Worm (Caenorhabditis elegans): ENCODE data around the gene gpcp-2.

The gpcp-2 gene

DNA sequence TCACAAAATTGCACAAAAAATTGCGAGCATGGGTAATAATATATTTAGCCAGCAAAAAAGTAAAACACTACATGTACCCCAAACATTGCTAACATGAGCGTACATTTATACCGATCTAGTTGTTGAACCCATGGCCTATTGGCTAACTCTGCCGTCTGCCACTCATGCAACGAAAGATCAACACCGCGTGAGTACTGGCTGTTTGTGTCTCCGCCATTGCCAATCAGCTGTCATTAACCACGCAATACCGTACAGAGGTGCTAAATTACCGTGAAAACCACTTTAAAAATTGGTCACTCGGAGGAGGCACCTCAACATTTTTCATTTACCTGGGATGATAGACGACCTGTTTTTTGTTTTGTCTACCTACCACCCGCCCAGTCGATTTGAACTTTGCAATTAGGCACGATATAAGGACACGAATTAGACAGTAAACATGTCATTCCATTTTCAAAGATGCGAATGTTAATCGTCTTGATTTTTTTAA is 2.2 kb upstream of the gpcp-2 start, which contains the start of gene K02C4.2 (continued):
- no peak for TF ChIP-seq attf-6 (GFP tag; IDR thresholded peaks at IDR 0.05)
- peak; percentile 54 for TF ChIP-seq tbx-9 (tag; optimal IDR thresholded peaks at IDR 0.05; ENCODE audit: borderline replicate concordance)
- peak; percentile 57; the same call in 1 of the 2 replicates for TF ChIP-seq ceh-40 (GFP tag; IDR thresholded peaks at IDR 0.05)
- TF ChIP-seq attf-5 (GFP tag; optimal IDR thresholded peaks at IDR 0.05) = peak; percentile 72
- TF ChIP-seq aptf-3 (GFP tag; IDR thresholded peaks at IDR 0.05) = peak; percentile 84; the same call in 1 of the 2 replicates
- peak; percentile 93 for TF ChIP-seq F52B5.7 (tag; optimal IDR thresholded peaks at IDR 0.05)
- TF ChIP-seq hsf-1 (GFP tag; IDR thresholded peaks at IDR 0.05) = 0 out of 2 replicates have a peak, but pooled peaks have one; percentile 50
- TF ChIP-seq K11D2.4 (GFP tag; IDR thresholded peaks at IDR 0.05) = no peak
- TF ChIP-seq F49E8.2 (tag; optimal IDR thresholded peaks at IDR 0.05; ENCODE audit: insufficient read depth) = peak; percentile 75
- peak; percentile 59 for TF ChIP-seq atf-7 (tag; optimal IDR thresholded peaks at IDR 0.05)
- TF ChIP-seq cebp-2 (GFP tag; IDR thresholded peaks at IDR 0.05) = no peak
- TF ChIP-seq nhr-120 (GFP tag; IDR thresholded peaks at IDR 0.05) = no peak
- TF ChIP-seq Y53F4B.3 (GFP tag; IDR thresholded peaks at IDR 0.05) = no peak
- peak; percentile 82 for TF ChIP-seq snpc-3.4 (tag; optimal IDR thresholded peaks at IDR 0.05)
- TF ChIP-seq ztf-6 (GFP tag; IDR thresholded peaks at IDR 0.05) = no peak
- no peak for TF ChIP-seq ceh-58 (GFP tag; IDR thresholded peaks at IDR 0.05)
- no peak for TF ChIP-seq madf-8 (GFP tag; conservative IDR thresholded peaks at IDR 0.05)
- no peak for TF ChIP-seq C17E4.6 (GFP tag; IDR thresholded peaks at IDR 0.05)
- no peak for TF ChIP-seq efl-1 (GFP tag; optimal IDR thresholded peaks at IDR 0.05)
- peak; percentile 79 for TF ChIP-seq ztf-26 (tag; optimal IDR thresholded peaks at IDR 0.05)
- peak; percentile 74 for TF ChIP-seq ekl-4 (GFP tag; IDR thresholded peaks at IDR 0.05)
- TF ChIP-seq F57A8.1 (GFP tag; optimal IDR thresholded peaks at IDR 0.05) = no peak
- TF ChIP-seq lin-54 (GFP tag; optimal IDR thresholded peaks at IDR 0.05) = peak; percentile 76
- TF ChIP-seq zim-3 (tag; optimal IDR thresholded peaks at IDR 0.05) = peak; percentile 89
- TF ChIP-seq nfyb-1 (GFP tag; IDR thresholded peaks at IDR 0.05) = peak; percentile 91
- no peak for TF ChIP-seq F39B2.1 (GFP tag; IDR thresholded peaks at IDR 0.05)
- TF ChIP-seq let-607 (tag; optimal IDR thresholded peaks at IDR 0.05) = peak; percentile 61 to 72
- TF ChIP-seq C06A6.2 (GFP tag; conservative IDR thresholded peaks at IDR 0.05) = peak; percentile 55; the same call in 1 of the 2 replicates
- peak; percentile 28; the same call in 1 of the 2 replicates for TF ChIP-seq F33H1.4 (GFP tag; IDR thresholded peaks at IDR 0.05)
- TF ChIP-seq F10E7.11 (tag; optimal IDR thresholded peaks at IDR 0.05) = no peak
- TF ChIP-seq ceh-100 (GFP tag; IDR thresholded peaks at IDR 0.05) = peak; percentile 43
- TF ChIP-seq Y67H2A.10 (GFP tag; conservative IDR thresholded peaks at IDR 0.05) = no peak
- TF ChIP-seq B0035.1 (tag; optimal IDR thresholded peaks at IDR 0.05) = peak; percentile 19
- no peak for TF ChIP-seq mel-28 (tag; optimal IDR thresholded peaks at IDR 0.05; ENCODE audit: borderline replicate concordance)
- peak; percentile 87 for TF ChIP-seq repo-1 (tag; optimal IDR thresholded peaks at IDR 0.05)
- TF ChIP-seq fkh-3 (tag; optimal IDR thresholded peaks at IDR 0.05) = peak; percentile 85
- TF ChIP-seq attf-3 (GFP tag; conservative IDR thresholded peaks at IDR 0.05) = no peak; the same call in 1 of the 2 replicates
- TF ChIP-seq lsl-1 (GFP tag; optimal IDR thresholded peaks at IDR 0.05) = peak; percentile 68
- peak; percentile 66; the same call in 1 of the 2 replicates for TF ChIP-seq pbrm-1 (GFP tag; IDR thresholded peaks at IDR 0.05)
- TF ChIP-seq aptf-2 (GFP tag; conservative IDR thresholded peaks at IDR 0.05) = peak; percentile 65; the same call in 1 of the 2 replicates
- peak; percentile 87 for TF ChIP-seq mxl-1 (tag; optimal IDR thresholded peaks at IDR 0.05)
- TF ChIP-seq ztf-3 (GFP tag; optimal IDR thresholded peaks at IDR 0.05) = peak; percentile 69
- TF ChIP-seq Y53G8AR.9 (GFP tag; conservative IDR thresholded peaks at IDR 0.05) = peak; percentile 71
- 0 out of 2 replicates have a peak, but pooled peaks have one; percentile 35 for TF ChIP-seq F37B4.10 (GFP tag; IDR thresholded peaks at IDR 0.05)
- TF ChIP-seq mcd-1 (GFP tag; IDR thresholded peaks at IDR 0.05) = peak; percentile 66
- peak; percentile 81 for TF ChIP-seq mes-4 (tag; optimal IDR thresholded peaks at IDR 0.05)
- peak; percentile 17 for TF ChIP-seq xnd-1 (tag; optimal IDR thresholded peaks at IDR 0.05)
- TF ChIP-seq F57C9.4 (tag; optimal IDR thresholded peaks at IDR 0.05) = peak; percentile 1
